Fruit fly (Drosophila melanogaster) whole organism, embryonic: ENCODE results near the gene PXo.
A peak's percentile ranks its signal among the peaks of the same experiment; 100 is the strongest.

ENCODE experiments used
- BEAF-32 ChIP-seq: fragments of 200-800 bp; sonication (Bioruptor generic); optimal IDR thresholded peaks from 3 replicates; lab custom pipeline; 2017; ENCODE audit warnings: missing biosample characterization, missing genetic modification characterization, mild to moderate bottlenecking, moderate library complexity, missing genetic modification reagents
- Bdp1 ChIP-seq: fragments of 200-800 bp; sonication (Bioruptor generic); optimal IDR thresholded peaks from 3 replicates; lab custom pipeline; 2016; ENCODE audit warnings: missing biosample characterization, missing genetic modification characterization
- CG10543 ChIP-seq: fragments of 200-800 bp; sonication (Bioruptor generic); optimal IDR thresholded peaks from 3 replicates; lab custom pipeline; 2017; ENCODE audit warnings: missing biosample characterization, mild to moderate bottlenecking, missing genetic modification characterization, moderate library complexity
- CG12391 ChIP-seq: fragments of 200-800 bp; sonication (Bioruptor generic); optimal IDR thresholded peaks from 3 replicates; lab custom pipeline; 2018; ENCODE audit warnings: missing biosample characterization, mild to moderate bottlenecking, missing genetic modification characterization, moderate library complexity
- CG12942 ChIP-seq: fragments of 200-800 bp; sonication (Bioruptor generic); optimal IDR thresholded peaks from 3 replicates; lab custom pipeline; 2016; ENCODE audit warnings: missing biosample characterization, missing genetic modification characterization
- CG13287 ChIP-seq: fragments of 200-800 bp; sonication (Bioruptor generic); IDR thresholded peaks from 2 replicates; pipeline ENCODE4 v1.3.6; 2022; ENCODE audit warnings: missing biosample characterization, missing genetic modification characterization; ENCODE audit not compliant: partially characterized antibody
- CG15514 ChIP-seq: fragments of 200-800 bp; sonication (Bioruptor generic); optimal IDR thresholded peaks from 3 replicates; lab custom pipeline; 2017; ENCODE audit warnings: missing biosample characterization, missing genetic modification characterization, mild to moderate bottlenecking, moderate library complexity, missing genetic modification reagents
- CG1603 ChIP-seq: fragments of 200-800 bp; sonication (Bioruptor generic); optimal IDR thresholded peaks from 2 replicates; lab custom pipeline; 2019; ENCODE audit warnings: missing biosample characterization, mild to moderate bottlenecking, missing genetic modification characterization, moderate library complexity
- CG16863 ChIP-seq: fragments of 200-800 bp; sonication (Bioruptor generic); optimal IDR thresholded peaks from 3 replicates; lab custom pipeline; 2016; ENCODE audit warnings: missing biosample characterization, missing genetic modification characterization
- CG17328 ChIP-seq: fragments of 200-800 bp; sonication (Bioruptor generic); IDR thresholded peaks from 2 replicates; pipeline ENCODE4 v1.3.6; 2022; ENCODE audit warnings: missing biosample characterization, missing genetic modification characterization
- CG18476 ChIP-seq: fragments of 200-800 bp; sonication (Bioruptor generic); optimal IDR thresholded peaks from 2 replicates; lab custom pipeline; 2016; ENCODE audit warnings: missing biosample characterization, mild to moderate bottlenecking, missing genetic modification characterization
- CG2712 ChIP-seq: fragments of 200-800 bp; optimal IDR thresholded peaks from 3 replicates; lab custom pipeline; 2019; ENCODE audit warnings: missing biosample characterization, mild to moderate bottlenecking, missing genetic modification characterization, moderate library complexity
- CG3995 ChIP-seq: fragments of 200-800 bp; sonication (Bioruptor generic); optimal IDR thresholded peaks from 3 replicates; lab custom pipeline; 2016; ENCODE audit warnings: missing biosample characterization, missing genetic modification characterization
- CG4617 ChIP-seq: fragments of 200-800 bp; sonication (Bioruptor generic); optimal IDR thresholded peaks from 3 replicates; lab custom pipeline; 2016; ENCODE audit warnings: missing biosample characterization, missing genetic modification characterization, borderline replicate concordance
- CG8924 ChIP-seq: fragments of 200-800 bp; optimal IDR thresholded peaks from 3 replicates; lab custom pipeline; 2019; ENCODE audit warnings: missing biosample characterization, mild to moderate bottlenecking, missing genetic modification characterization, moderate library complexity
- CG9437 ChIP-seq: fragments of 200-800 bp; sonication (Bioruptor generic); optimal IDR thresholded peaks from 2 replicates; lab custom pipeline; 2018; ENCODE audit warnings: missing biosample characterization, mild to moderate bottlenecking, missing genetic modification characterization
- CG9932 ChIP-seq: fragments of 200-800 bp; sonication (Bioruptor generic); IDR thresholded peaks from 2 replicates; pipeline ENCODE4 v1.3.6; 2022; ENCODE audit warnings: missing biosample characterization, missing genetic modification characterization
- CoRest ChIP-seq: fragments of 200-800 bp; sonication (Bioruptor generic); optimal IDR thresholded peaks from 3 replicates; lab custom pipeline; 2018; ENCODE audit warnings: missing biosample characterization, mild to moderate bottlenecking, missing genetic modification characterization, moderate library complexity
- D19B ChIP-seq: fragments of 200-800 bp; sonication (Bioruptor generic); optimal IDR thresholded peaks from 2 replicates; lab custom pipeline; 2017; ENCODE audit warnings: missing biosample characterization, mild to moderate bottlenecking, missing genetic modification characterization
- Dbx ChIP-seq: fragments of 200-800 bp; sonication (Bioruptor generic); IDR thresholded peaks from 3 replicates; pipeline ENCODE4 v1.3.6; 2022; ENCODE audit warnings: missing biosample characterization, missing genetic modification characterization
- Drgx ChIP-seq: fragments of 200-800 bp; sonication (Bioruptor generic); IDR thresholded peaks from 2 replicates; pipeline ENCODE4 v1.3.6; 2022; ENCODE audit warnings: missing biosample characterization, missing genetic modification characterization
- E2f2 ChIP-seq: fragments of 200-800 bp; sonication (Bioruptor generic); IDR thresholded peaks from 2 replicates; pipeline ENCODE4 v1.3.6; 2022; ENCODE audit warnings: missing biosample characterization, missing genetic modification characterization
- Fer2 ChIP-seq: fragments of 200-800 bp; sonication (Bioruptor generic); optimal IDR thresholded peaks from 2 replicates; lab custom pipeline; 2018; ENCODE audit warnings: missing biosample characterization, mild to moderate bottlenecking, missing genetic modification characterization, moderate library complexity
- H2.0 ChIP-seq: fragments of 200-800 bp; sonication (Bioruptor generic); IDR thresholded peaks from 2 replicates; pipeline ENCODE4 v1.3.6; 2022; ENCODE audit warnings: missing biosample characterization, missing genetic modification characterization
- HHEX ChIP-seq: fragments of 200-800 bp; sonication (Bioruptor generic); optimal IDR thresholded peaks from 3 replicates; lab custom pipeline; 2017; ENCODE audit warnings: missing biosample characterization, mild to moderate bottlenecking, missing genetic modification characterization, missing genetic modification reagents
- Hr78 ChIP-seq, 2 experiments: fragments of 200-800 bp in 1 of 2; fragments of >200 bp in 1 of 2; sonication (Bioruptor generic) in 1 of 2; optimal IDR thresholded peaks; 2 replicates each; lab custom pipeline; 2017 to 2019; ENCODE audit warnings: missing biosample characterization in 2 of 2, missing genetic modification characterization in 2 of 2, mild to moderate bottlenecking in 1 of 2, moderate library complexity in 1 of 2
- MESR4 ChIP-seq: fragments of 200-800 bp; sonication (Bioruptor generic); optimal IDR thresholded peaks from 2 replicates; lab custom pipeline; 2018; ENCODE audit warnings: missing biosample characterization, mild to moderate bottlenecking, missing genetic modification characterization, moderate library complexity
- Myb ChIP-seq: fragments of 200-800 bp; sonication (Bioruptor generic); optimal IDR thresholded peaks from 2 replicates; lab custom pipeline; 2016; ENCODE audit warnings: missing biosample characterization, missing genetic modification characterization
- Nf-YA ChIP-seq: fragments of 200-800 bp; sonication (Bioruptor generic); IDR thresholded peaks from 2 replicates; pipeline ENCODE4 v1.3.6; 2022; ENCODE audit warnings: missing biosample characterization, missing genetic modification characterization
- Nf-YC ChIP-seq: fragments of 200-800 bp; optimal IDR thresholded peaks from 3 replicates; lab custom pipeline; 2019; ENCODE audit warnings: missing biosample characterization, mild to moderate bottlenecking, missing genetic modification characterization, moderate library complexity
- Opbp ChIP-seq: fragments of 200-800 bp; sonication (Bioruptor generic); IDR thresholded peaks from 3 replicates; pipeline ENCODE4 v1.3.6; 2022; ENCODE audit warnings: missing biosample characterization, missing genetic modification characterization; ENCODE audit not compliant: partially characterized antibody
- Ravus ChIP-seq: fragments of 200-800 bp; sonication (Bioruptor generic); IDR thresholded peaks from 2 replicates; pipeline ENCODE4 v1.3.6; 2022; ENCODE audit warnings: missing biosample characterization, missing genetic modification characterization
- Rfx ChIP-seq: fragments of 200-800 bp; sonication (Bioruptor generic); IDR thresholded peaks from 2 replicates; pipeline ENCODE4 v1.3.6; 2022; ENCODE audit warnings: missing biosample characterization, missing genetic modification characterization
- Sin3A ChIP-seq: fragments of >200 bp; optimal IDR thresholded peaks from 2 replicates; lab custom pipeline; 2018
- Six4 ChIP-seq: fragments of 200-800 bp; sonication (Bioruptor generic); optimal IDR thresholded peaks from 2 replicates; lab custom pipeline; 2016; ENCODE audit warnings: missing biosample characterization, missing genetic modification characterization
- Sry-β ChIP-seq: fragments of 200-800 bp; sonication (Bioruptor generic); optimal IDR thresholded peaks from 2 replicates; lab custom pipeline; 2018; ENCODE audit warnings: missing biosample characterization, mild to moderate bottlenecking, missing genetic modification characterization, moderate library complexity
- cg ChIP-seq: fragments of 200-800 bp; sonication (Bioruptor generic); optimal IDR thresholded peaks from 3 replicates; lab custom pipeline; 2019; ENCODE audit warnings: missing biosample characterization, mild to moderate bottlenecking, missing genetic modification characterization, moderate library complexity
- crp ChIP-seq, 2 experiments: fragments of 200-800 bp; sonication (Bioruptor generic); optimal IDR thresholded peaks; 2 replicates in 1 of 2; 3 replicates in 1 of 2; lab custom pipeline; 2017; ENCODE audit warnings: missing biosample characterization in 2 of 2, missing genetic modification characterization in 2 of 2, mild to moderate bottlenecking in 1 of 2, moderate library complexity in 1 of 2
- fd3F ChIP-seq: fragments of 200-800 bp; sonication (Bioruptor generic); optimal IDR thresholded peaks from 2 replicates; lab custom pipeline; 2018; ENCODE audit warnings: missing biosample characterization, mild to moderate bottlenecking, missing genetic modification characterization, moderate library complexity
- ftz-f1 ChIP-seq: fragments of 200-800 bp; sonication (Bioruptor generic); optimal IDR thresholded peaks from 2 replicates; lab custom pipeline; 2016; ENCODE audit warnings: missing biosample characterization, missing genetic modification characterization
- gsb-n ChIP-seq: fragments of 200-800 bp; sonication (Bioruptor generic); optimal IDR thresholded peaks from 3 replicates; lab custom pipeline; 2018; ENCODE audit warnings: missing biosample characterization, mild to moderate bottlenecking, missing genetic modification characterization
- pho ChIP-seq: fragments of 200-800 bp; sonication (Bioruptor generic); optimal IDR thresholded peaks from 2 replicates; lab custom pipeline; 2016; ENCODE audit warnings: missing biosample characterization, missing genetic modification characterization
- row ChIP-seq: fragments of 200-800 bp; sonication (Bioruptor generic); IDR thresholded peaks from 3 replicates; pipeline ENCODE4 v1.3.6; 2022; ENCODE audit warnings: missing biosample characterization, missing genetic modification characterization
- sc ChIP-seq, 3 experiments: fragments of >200 bp in 2 of 3; fragments of 200-800 bp in 1 of 3; sonication (Bioruptor generic) in 1 of 3; optimal IDR thresholded peaks; 2 replicates in 2 of 3; 3 replicates in 1 of 3; lab custom pipeline; 2017; ENCODE audit warnings: mild to moderate bottlenecking in 1 of 3, missing biosample characterization in 1 of 3, missing genetic modification characterization in 1 of 3, missing genetic modification reagents in 1 of 3
- sd ChIP-seq: fragments of 200-800 bp; sonication (Bioruptor generic); optimal IDR thresholded peaks from 3 replicates; lab custom pipeline; 2018; ENCODE audit warnings: missing biosample characterization, mild to moderate bottlenecking, missing genetic modification characterization, moderate library complexity
- sim ChIP-seq: fragments of 200-800 bp; sonication (Bioruptor generic); IDR thresholded peaks from 2 replicates; pipeline ENCODE4 v1.3.6; 2022; ENCODE audit warnings: missing biosample characterization, missing genetic modification characterization
- stwl ChIP-seq: fragments of 200-800 bp; sonication (Bioruptor generic); optimal IDR thresholded peaks from 3 replicates; lab custom pipeline; 2018; ENCODE audit warnings: missing biosample characterization, mild to moderate bottlenecking, missing genetic modification characterization, moderate library complexity

PXo gene

dm6 chr3L:5932363-5932914 is 11.3 kb upstream of the PXo start, which contains the start of gene Rcc1 (continued):
- TF ChIP-seq Nf-YA (GFP tag; lab: Robert Waterston, UW) = no peak
- peak; percentile 100 for TF ChIP-seq ftz-f1
- peak in 1 of 2 experiments; percentile 45 for TF ChIP-seq Hr78 (GFP tag; optimal IDR thresholded peaks at IDR 0.05; lab: Kevin White, UChicago)
- peak; percentile 42 for TF ChIP-seq pho (GFP tag; lab: Kevin White, UChicago)
- peak; percentile 61 for TF ChIP-seq MESR4 (GFP tag; lab: Kevin White, UChicago)
- TF ChIP-seq Dbx (GFP tag; lab: Robert Waterston, UW) = no peak
- TF ChIP-seq CG9437 (GFP tag; lab: Kevin White, UChicago) = no peak
- TF ChIP-seq Opbp (GFP tag; lab: Robert Waterston, UW) = peak; percentile 56; the same call in 2 of the 3 replicates

dm6 chr3L:5927536-5927935 is 6.4 kb upstream of the PXo start:
- TF ChIP-seq gsb-n (tag; lab: Kevin White, UChicago) (no peak), fd3F (GFP tag; lab: Kevin White, UChicago) (no peak), D19B (no peak), Sry-β (no peak), sc (optimal IDR thresholded peaks at IDR 0.05; lab: Kevin White, UChicago) (no peak), sc (GFP tag; optimal IDR thresholded peaks at IDR 0.05; lab: Kevin White, UChicago) (no peak), HHEX (GFP tag; lab: Kevin White, UChicago) (no peak), CG10543 (no peak), CG17328 (GFP tag; lab: Robert Waterston, UW) (no peak), Myb (peak; percentile 82), Bdp1 (GFP tag; lab: Kevin White, UChicago) (no peak), H2.0 (GFP tag; lab: Robert Waterston, UW) (0 out of 2 replicates have a peak, but pooled peaks have one; percentile 23), Rfx (GFP tag; lab: Robert Waterston, UW) (peak; percentile 11; the same call in 1 of the 2 replicates), CG9932 (no peak), sd (no peak), CG8924 (no peak), crp (GFP tag; optimal IDR thresholded peaks at IDR 0.05; lab: Kevin White, UChicago) (peak in 1 of 2 experiments; percentile 33), row (GFP tag; lab: Robert Waterston, UW) (peak; percentile 29; the same call in 1 of the 3 replicates), CG15514 (GFP tag; lab: Kevin White, UChicago) (peak; percentile 87), CG2712 (no peak), Drgx (GFP tag; lab: Robert Waterston, UW) (no peak), BEAF-32 (peak; percentile 19), Sin3A (lab: Kevin White, UChicago) (peak; percentile 6), CG18476 (no peak), Six4 (no peak), Nf-YC (tag; lab: Kevin White, UChicago) (peak; percentile 2), Fer2 (no peak), sim (no peak), CG12942 (GFP tag; lab: Kevin White, UChicago) (no peak), CG1603 (tag; lab: Kevin White, UChicago) (peak; percentile 24), E2f2 (GFP tag; lab: Robert Waterston, UW) (peak; percentile 57), CoRest (peak; percentile 17), CG3995 (GFP tag; lab: Kevin White, UChicago) (no peak), cg (GFP tag; lab: Kevin White, UChicago) (no peak), CG13287 (GFP tag; lab: Robert Waterston, UW) (peak; percentile 13; the same call in 1 of the 2 replicates), CG16863 (no peak), Ravus (GFP tag; lab: Robert Waterston, UW) (no peak), stwl (peak; percentile 90), CG4617 (GFP tag; lab: Kevin White, UChicago) (peak; percentile 14), CG12391 (tag; lab: Kevin White, UChicago) (no peak), MESR4 (GFP tag; lab: Kevin White, UChicago) (peak; percentile 17)
